Fruit fly (Drosophila melanogaster): ENCODE results near the gene CG33494.

CG33494 gene

DNA sequence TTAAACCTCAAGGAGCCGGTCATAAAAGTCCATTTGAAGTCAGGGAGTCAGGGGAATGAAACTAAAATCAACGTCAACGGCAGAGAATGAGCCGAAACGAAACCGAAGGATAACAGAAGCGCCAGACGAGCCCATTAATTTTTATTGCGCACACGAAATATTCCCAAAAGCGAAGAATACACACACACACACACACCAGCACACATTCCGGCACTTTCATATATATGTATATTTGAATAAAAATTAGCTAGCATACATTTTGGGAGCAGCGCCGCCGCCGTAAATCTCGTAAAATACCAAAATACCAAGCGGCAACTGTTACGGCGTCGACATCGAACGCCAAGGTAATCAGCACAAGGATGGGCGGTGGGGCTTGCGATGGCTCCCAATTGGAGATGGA, 44.2 kb upstream of the CG33494 start (continued):
- TF ChIP-seq abd-A (tag; optimal IDR thresholded peaks at IDR 0.05) = peak; percentile 93

DNA sequence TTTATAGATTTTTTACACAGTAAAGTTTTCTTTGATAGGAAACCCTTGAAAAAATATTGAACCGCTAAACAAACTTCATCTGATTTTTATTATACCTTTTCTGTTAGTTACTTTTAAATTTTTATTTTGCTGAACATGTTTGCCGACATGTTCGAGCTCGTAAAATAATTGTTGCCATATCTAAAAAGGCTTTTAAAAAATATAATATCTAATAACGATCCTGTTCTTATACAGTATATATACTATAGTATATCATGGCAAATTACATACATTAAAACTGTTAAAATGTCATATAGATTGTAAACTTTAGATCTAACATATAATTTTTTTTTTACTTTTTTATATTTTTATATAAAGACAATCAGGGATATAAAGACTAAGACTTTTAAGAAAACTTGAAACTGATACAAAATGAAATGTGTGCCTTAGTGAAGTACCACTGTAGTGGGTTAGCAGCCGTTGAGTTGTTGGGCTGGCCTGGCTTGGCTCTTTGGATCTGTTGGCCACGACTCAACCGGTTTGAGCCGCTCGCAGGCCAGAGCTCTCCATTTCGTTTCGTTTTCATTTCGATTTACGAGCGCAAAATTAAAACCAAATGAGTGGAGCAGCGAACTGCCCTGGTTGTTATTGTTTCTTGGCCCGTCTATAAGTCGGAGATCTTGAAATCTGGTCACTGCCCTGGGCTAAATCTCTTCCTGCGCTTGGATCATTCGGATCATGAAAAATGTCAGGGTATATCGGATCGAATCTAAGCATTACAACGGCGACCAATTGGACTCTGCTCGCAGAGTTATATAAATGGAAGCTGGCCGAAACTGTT, 37.7 kb upstream of the CG33494 start:
- TF ChIP-seq scrt (GFP tag; optimal IDR thresholded peaks at IDR 0.05) (no peak), ab (GFP tag; optimal IDR thresholded peaks at IDR 0.05) (no peak), Hr51 (GFP tag; optimal IDR thresholded peaks at IDR 0.05) (peak in 1 of 2 experiments; percentile 36), CG17361 (GFP tag; IDR thresholded peaks at IDR 0.05) (peak; percentile 55; the same call in 2 of the 3 replicates), CG6689 (GFP tag; IDR thresholded peaks at IDR 0.05) (no peak), CG2712 (tag; optimal IDR thresholded peaks at IDR 0.05) (peak; percentile 42), CG5180 (GFP tag; optimal IDR thresholded peaks at IDR 0.05) (no peak), CG10209 (GFP tag; optimal IDR thresholded peaks at IDR 0.05) (peak; percentile 23), Antp (GFP tag; optimal IDR thresholded peaks at IDR 0.05) (no peak), Drgx (GFP tag; IDR thresholded peaks at IDR 0.05) (no peak), D (optimal IDR thresholded peaks at IDR 0.05) (no peak), D (GFP tag; optimal IDR thresholded peaks at IDR 0.05) (no peak), CG2678 (tag; optimal IDR thresholded peaks at IDR 0.05) (peak; percentile 60), bigmax (GFP tag; optimal IDR thresholded peaks at IDR 0.05) (no peak), CG14441 (GFP tag; IDR thresholded peaks at IDR 0.05) (no peak), CG11504 (tag; optimal IDR thresholded peaks at IDR 0.05) (peak; percentile 55), Fer1 (GFP tag; optimal IDR thresholded peaks at IDR 0.05) (no peak), dysf (GFP tag; IDR thresholded peaks at IDR 0.05) (0 out of 3 replicates have a peak, but pooled peaks have one; percentile 28), ac (GFP tag; optimal IDR thresholded peaks at IDR 0.05) (no peak), CG1233 (GFP tag; optimal IDR thresholded peaks at IDR 0.05) (no peak), Deaf1 (tag; optimal IDR thresholded peaks at IDR 0.05) (no peak), sd (tag; optimal IDR thresholded peaks at IDR 0.05) (peak; percentile 34), Meics (GFP tag; optimal IDR thresholded peaks at IDR 0.05) (peak; percentile 29), vvl (GFP tag; IDR thresholded peaks at IDR 0.05) (peak; percentile 26; the same call in 1 of the 2 replicates), Bdp1 (GFP tag; optimal IDR thresholded peaks at IDR 0.05) (no peak), CG9437 (GFP tag; optimal IDR thresholded peaks at IDR 0.05) (peak; percentile 20), lab (GFP tag; optimal IDR thresholded peaks at IDR 0.05) (peak; percentile 7), Bteb2 (GFP tag; optimal IDR thresholded peaks at IDR 0.05) (no peak), CG18262 (tag; optimal IDR thresholded peaks at IDR 0.05) (peak; percentile 57), Hmx (GFP tag; optimal IDR thresholded peaks at IDR 0.05) (no peak), CG11695 (GFP tag; IDR thresholded peaks at IDR 0.05) (no peak), GATAe (GFP tag; conservative IDR thresholded peaks at IDR 0.05) (no peak), sc (optimal IDR thresholded peaks at IDR 0.05) (no peak), sc (GFP tag; optimal IDR thresholded peaks at IDR 0.05) (peak; percentile 5), Aef1 (GFP tag; IDR thresholded peaks at IDR 0.05) (0 out of 3 replicates have a peak, but pooled peaks have one; percentile 14), E2f2 (GFP tag; IDR thresholded peaks at IDR 0.05) (no peak), CG10654 (GFP tag; optimal IDR thresholded peaks at IDR 0.05) (no peak), aop (GFP tag; IDR thresholded peaks at IDR 0.05) (no peak), CG17186 (GFP tag; optimal IDR thresholded peaks at IDR 0.05) (no peak), CG17328 (GFP tag; IDR thresholded peaks at IDR 0.05) (peak; percentile 27; the same call in 1 of the 2 replicates), Spps (tag; optimal IDR thresholded peaks at IDR 0.05) (no peak), chinmo (GFP tag; IDR thresholded peaks at IDR 0.05; ENCODE audit: partially characterized antibody) (0 out of 4 replicates have a peak, but pooled peaks have one; percentile 42), CG10267 (tag; optimal IDR thresholded peaks at IDR 0.05) (peak; percentile 11), dmrt99B (tag; optimal IDR thresholded peaks at IDR 0.05) (peak; percentile 2), CG11560 (tag; IDR thresholded peaks at IDR 0.05) (no peak), CG15269 (tag; optimal IDR thresholded peaks at IDR 0.05) (peak; percentile 28)
